Fruit fly (Drosophila melanogaster) whole organism, embryonic: Measurements from ENCODE around the gene wrm2.

ENCODE experiments used
- Atf3 ChIP-seq: fragments of 200-800 bp; sonication (Bioruptor generic); optimal IDR thresholded peaks from 3 replicates; lab custom pipeline; 2016; ENCODE audit warnings: missing biosample characterization, missing genetic modification characterization
- CG10959 ChIP-seq: fragments of 200-800 bp; sonication (Bioruptor generic); IDR thresholded peaks from 2 replicates; pipeline ENCODE4 v1.3.6; 2022; ENCODE audit warnings: missing biosample characterization, missing genetic modification characterization
- CG15514 ChIP-seq: fragments of 200-800 bp; sonication (Bioruptor generic); optimal IDR thresholded peaks from 3 replicates; lab custom pipeline; 2017; ENCODE audit warnings: missing biosample characterization, missing genetic modification characterization, mild to moderate bottlenecking, moderate library complexity, missing genetic modification reagents
- CG17612 ChIP-seq: fragments of 200-800 bp; sonication (Bioruptor generic); IDR thresholded peaks from 2 replicates; pipeline ENCODE4 v1.3.6; 2022; ENCODE audit warnings: missing biosample characterization, missing genetic modification characterization
- CG18476 ChIP-seq: fragments of 200-800 bp; sonication (Bioruptor generic); optimal IDR thresholded peaks from 2 replicates; lab custom pipeline; 2016; ENCODE audit warnings: missing biosample characterization, mild to moderate bottlenecking, missing genetic modification characterization
- CG31388 ChIP-seq: fragments of 200-800 bp; sonication (Bioruptor generic); optimal IDR thresholded peaks from 2 replicates; lab custom pipeline; 2016; ENCODE audit warnings: missing biosample characterization, missing genetic modification characterization
- CG4854 ChIP-seq: fragments of 200-800 bp; sonication (Bioruptor generic); optimal IDR thresholded peaks from 2 replicates; lab custom pipeline; 2016; ENCODE audit warnings: missing biosample characterization, missing genetic modification characterization, inconsistent platforms
- CG5245 ChIP-seq: fragments of 200-800 bp; sonication (Bioruptor generic); optimal IDR thresholded peaks from 3 replicates; lab custom pipeline; 2016; ENCODE audit warnings: missing biosample characterization, missing genetic modification characterization
- CG5953 ChIP-seq: fragments of 200-800 bp; sonication (Bioruptor generic); IDR thresholded peaks from 2 replicates; pipeline ENCODE4 v1.3.6; 2022; ENCODE audit warnings: missing biosample characterization, missing genetic modification characterization
- CG6813 ChIP-seq: fragments of 200-800 bp; sonication (Bioruptor generic); optimal IDR thresholded peaks from 2 replicates; lab custom pipeline; 2017; ENCODE audit warnings: missing biosample characterization, missing genetic modification characterization, mild to moderate bottlenecking, moderate library complexity, missing genetic modification reagents
- CG7745 ChIP-seq: fragments of 200-800 bp; sonication (Bioruptor generic); optimal IDR thresholded peaks from 2 replicates; lab custom pipeline; 2018; ENCODE audit warnings: missing biosample characterization, mild to moderate bottlenecking, missing genetic modification characterization, moderate library complexity
- Chrac-16 ChIP-seq: fragments of 200-800 bp; sonication (Bioruptor generic); optimal IDR thresholded peaks from 3 replicates; lab custom pipeline; 2016; ENCODE audit warnings: missing biosample characterization, missing genetic modification characterization
- CkIIα-i1 ChIP-seq: fragments of 200-800 bp; sonication (Bioruptor generic); IDR thresholded peaks from 2 replicates; pipeline ENCODE4 v1.3.6; 2022; ENCODE audit warnings: missing biosample characterization, missing genetic modification characterization
- CoRest ChIP-seq: fragments of 200-800 bp; sonication (Bioruptor generic); optimal IDR thresholded peaks from 3 replicates; lab custom pipeline; 2018; ENCODE audit warnings: missing biosample characterization, mild to moderate bottlenecking, missing genetic modification characterization, moderate library complexity
- D19A ChIP-seq: fragments of 200-800 bp; optimal IDR thresholded peaks from 3 replicates; lab custom pipeline; 2019; ENCODE audit warnings: missing biosample characterization, mild to moderate bottlenecking, missing genetic modification characterization, moderate library complexity
- Dbx ChIP-seq: fragments of 200-800 bp; sonication (Bioruptor generic); IDR thresholded peaks from 3 replicates; pipeline ENCODE4 v1.3.6; 2022; ENCODE audit warnings: missing biosample characterization, missing genetic modification characterization
- Fer1 ChIP-seq: fragments of 200-800 bp; sonication (Bioruptor generic); optimal IDR thresholded peaks from 2 replicates; lab custom pipeline; 2017; ENCODE audit warnings: missing biosample characterization, mild to moderate bottlenecking, missing genetic modification characterization
- Gug ChIP-seq: fragments of 200-800 bp; sonication (Bioruptor generic); IDR thresholded peaks from 4 replicates; pipeline ENCODE4 v1.3.6; 2022; ENCODE audit warnings: missing biosample characterization, missing genetic modification characterization
- HLHmδ ChIP-seq: fragments of 200-800 bp; sonication (Bioruptor generic); optimal IDR thresholded peaks from 2 replicates; lab custom pipeline; 2018; ENCODE audit warnings: missing biosample characterization, mild to moderate bottlenecking, missing genetic modification characterization, moderate library complexity
- Mes4 ChIP-seq: fragments of 200-800 bp; sonication (Bioruptor generic); optimal IDR thresholded peaks from 2 replicates; lab custom pipeline; 2016; ENCODE audit warnings: missing biosample characterization, missing genetic modification characterization
- Mrtf ChIP-seq: fragments of 200-800 bp; sonication (Bioruptor generic); IDR thresholded peaks from 3 replicates; pipeline ENCODE4 v1.3.6; 2022; ENCODE audit warnings: missing biosample characterization, missing genetic modification characterization
- NFAT ChIP-seq: fragments of 200-800 bp; sonication (Bioruptor generic); IDR thresholded peaks from 2 replicates; pipeline ENCODE4 v1.3.6; 2022; ENCODE audit warnings: missing biosample characterization, missing genetic modification characterization
- NK7.1 ChIP-seq: fragments of 200-800 bp; sonication (Bioruptor generic); optimal IDR thresholded peaks from 3 replicates; lab custom pipeline; 2016; ENCODE audit warnings: missing biosample characterization, missing genetic modification characterization
- NfI ChIP-seq: fragments of 200-800 bp; sonication (Bioruptor generic); optimal IDR thresholded peaks from 3 replicates; lab custom pipeline; 2018; ENCODE audit warnings: missing biosample characterization, mild to moderate bottlenecking, missing genetic modification characterization, moderate library complexity
- Optix ChIP-seq: fragments of 200-800 bp; sonication (Bioruptor generic); IDR thresholded peaks from 3 replicates; pipeline ENCODE4 v1.3.6; 2022; ENCODE audit warnings: missing biosample characterization, missing genetic modification characterization
- Pdp1 ChIP-seq, 2 experiments: fragments of 200-800 bp; sonication (Bioruptor generic); optimal IDR thresholded peaks; 3 replicates each; lab custom pipeline; 2016; ENCODE audit warnings: missing biosample characterization in 2 of 2, missing genetic modification characterization in 2 of 2, mild to moderate bottlenecking in 1 of 2, moderate library complexity in 1 of 2
- Ssrp ChIP-seq: fragments of 200-800 bp; sonication (Bioruptor generic); optimal IDR thresholded peaks from 2 replicates; lab custom pipeline; 2018; ENCODE audit warnings: missing biosample characterization, mild to moderate bottlenecking, missing genetic modification characterization, moderate library complexity
- Taf1 ChIP-seq: fragments of 200-800 bp; sonication (Bioruptor generic); IDR thresholded peaks from 2 replicates; pipeline ENCODE4 v1.3.6; 2022; ENCODE audit warnings: missing biosample characterization, missing genetic modification characterization
- Trl ChIP-seq, 3 experiments: fragments of >200 bp in 2 of 3; fragments of 200-800 bp in 1 of 3; sonication (Bioruptor generic) in 1 of 3; optimal IDR thresholded peaks; 2 replicates in 1 of 3; 3 replicates in 2 of 3; lab custom pipeline; 2016 to 2017; ENCODE audit warnings: missing biosample characterization in 1 of 3, missing genetic modification characterization in 1 of 3
- abd-A ChIP-seq: fragments of 200-800 bp; sonication (Bioruptor generic); optimal IDR thresholded peaks from 3 replicates; lab custom pipeline; 2019; ENCODE audit warnings: missing biosample characterization, mild to moderate bottlenecking, missing genetic modification characterization, moderate library complexity
- btn ChIP-seq: fragments of 200-800 bp; sonication (Bioruptor generic); optimal IDR thresholded peaks from 2 replicates; lab custom pipeline; 2016; ENCODE audit warnings: missing biosample characterization, missing genetic modification characterization
- cato ChIP-seq: fragments of 200-800 bp; sonication (Bioruptor generic); optimal IDR thresholded peaks from 2 replicates; lab custom pipeline; 2016; ENCODE audit warnings: missing biosample characterization, missing genetic modification characterization, borderline replicate concordance
- crc ChIP-seq: fragments of 200-800 bp; sonication (Bioruptor generic); optimal IDR thresholded peaks from 2 replicates; lab custom pipeline; 2016; ENCODE audit warnings: missing biosample characterization, missing genetic modification characterization
- croc ChIP-seq: fragments of 200-800 bp; sonication (Bioruptor generic); conservative IDR thresholded peaks from 3 replicates; pipeline ENCODE4 v1.3.6; 2022; ENCODE audit warnings: missing biosample characterization, missing genetic modification characterization
- crol ChIP-seq: fragments of 200-800 bp; sonication (Bioruptor generic); IDR thresholded peaks from 2 replicates; pipeline ENCODE4 v1.3.6; 2022; ENCODE audit warnings: missing biosample characterization, missing genetic modification characterization
- da ChIP-seq: fragments of 200-800 bp; sonication (Bioruptor generic); optimal IDR thresholded peaks from 2 replicates; lab custom pipeline; 2016; ENCODE audit warnings: missing biosample characterization, missing genetic modification characterization
- ewg ChIP-seq: fragments of 200-800 bp; sonication (Bioruptor generic); optimal IDR thresholded peaks from 3 replicates; lab custom pipeline; 2017; ENCODE audit warnings: mild to moderate bottlenecking, missing biosample characterization, missing genetic modification reagents, missing genetic modification characterization
- eyg ChIP-seq: fragments of 200-800 bp; sonication (Bioruptor generic); optimal IDR thresholded peaks from 3 replicates; lab custom pipeline; 2016; ENCODE audit warnings: missing biosample characterization, missing genetic modification characterization
- gce ChIP-seq: fragments of 200-800 bp; sonication (Bioruptor generic); IDR thresholded peaks from 3 replicates; pipeline ENCODE4 v1.3.6; 2022; ENCODE audit warnings: missing biosample characterization, missing genetic modification characterization
- gem ChIP-seq: fragments of 200-800 bp; sonication (Bioruptor generic); optimal IDR thresholded peaks from 2 replicates; lab custom pipeline; 2019; ENCODE audit warnings: missing biosample characterization, mild to moderate bottlenecking, missing genetic modification characterization, moderate library complexity
- gsb-n ChIP-seq: fragments of 200-800 bp; sonication (Bioruptor generic); optimal IDR thresholded peaks from 3 replicates; lab custom pipeline; 2018; ENCODE audit warnings: missing biosample characterization, mild to moderate bottlenecking, missing genetic modification characterization
- pan ChIP-seq, 4 experiments: fragments of >200 bp in 3 of 4; fragments of 200-800 bp in 1 of 4; sonication (Bioruptor generic) in 1 of 4; optimal IDR thresholded peaks in 3 of 4; IDR thresholded peaks in 1 of 4; 2 replicates each; pipeline versions ENCODE4 v1.3.6 to Lab custom; 2017 to 2022; ENCODE audit warnings: missing biosample characterization in 2 of 4, missing genetic modification characterization in 2 of 4, mixed read lengths in 1 of 4
- phol ChIP-seq: fragments of 200-800 bp; sonication (Bioruptor generic); optimal IDR thresholded peaks from 3 replicates; lab custom pipeline; 2018; ENCODE audit warnings: missing biosample characterization, mild to moderate bottlenecking, missing genetic modification characterization, moderate library complexity
- pnt ChIP-seq: fragments of 200-800 bp; sonication (Bioruptor generic); optimal IDR thresholded peaks from 3 replicates; lab custom pipeline; 2016; ENCODE audit warnings: missing biosample characterization, missing genetic modification characterization
- repo ChIP-seq: fragments of 200-800 bp; sonication (Bioruptor generic); optimal IDR thresholded peaks from 2 replicates; lab custom pipeline; 2016; ENCODE audit warnings: missing biosample characterization, missing genetic modification characterization
- row ChIP-seq: fragments of 200-800 bp; sonication (Bioruptor generic); IDR thresholded peaks from 3 replicates; pipeline ENCODE4 v1.3.6; 2022; ENCODE audit warnings: missing biosample characterization, missing genetic modification characterization
- run ChIP-seq: fragments of 200-800 bp; sonication (Bioruptor generic); optimal IDR thresholded peaks from 3 replicates; lab custom pipeline; 2018; ENCODE audit warnings: missing biosample characterization, mild to moderate bottlenecking, missing genetic modification characterization
- so ChIP-seq: fragments of 200-800 bp; sonication (Bioruptor generic); IDR thresholded peaks from 3 replicates; pipeline ENCODE4 v1.3.6; 2022; ENCODE audit warnings: missing biosample characterization, missing genetic modification characterization
- wek ChIP-seq: fragments of 200-800 bp; sonication (Bioruptor generic); optimal IDR thresholded peaks from 3 replicates; lab custom pipeline; 2018; ENCODE audit warnings: missing biosample characterization, mild to moderate bottlenecking, missing genetic modification characterization, moderate library complexity
- wor ChIP-seq: fragments of 200-800 bp; sonication (Bioruptor generic); IDR thresholded peaks from 2 replicates; pipeline ENCODE4 v1.3.6; 2022; ENCODE audit warnings: missing biosample characterization, missing genetic modification characterization

Gene wrm2

dm6 chr3L:7323348-7323747 lies 11.7 kb downstream of the wrm2 start, which contains the start of the genes RhoGEF4 and Rint1 (continued):
- TF ChIP-seq Dbx (GFP tag; lab: Robert Waterston, UW) (peak; percentile 81; the same call in 2 of the 3 replicates), CG15514 (GFP tag; lab: Kevin White, UChicago) (peak; percentile 52), eyg (GFP tag; lab: Kevin White, UChicago) (no peak), crc (GFP tag; lab: Kevin White, UChicago) (no peak), CG5953 (0 out of 2 replicates have a peak, but pooled peaks have one; percentile 7), da (peak; percentile 20), wor (GFP tag; lab: Robert Waterston, UW) (peak; percentile 72), run (tag; lab: Kevin White, UChicago) (no peak), row (peak; percentile 97), CG7745 (tag; lab: Kevin White, UChicago) (no peak), gem (tag; lab: Kevin White, UChicago) (peak; percentile 86), pan (optimal IDR thresholded peaks at IDR 0.05; lab: Kevin White, UChicago) (no peak), pan (GFP tag; optimal IDR thresholded peaks at IDR 0.05 in 1 of 2, IDR thresholded peaks at IDR 0.05 in 1 of 2) (peak in 1 of 2 experiments; percentile 74), phol (peak; percentile 81), ewg (peak; percentile 60), Fer1 (peak; percentile 61), NfI (GFP tag; lab: Kevin White, UChicago) (peak; percentile 65), wek (GFP tag; lab: Kevin White, UChicago) (no peak), so (GFP tag; lab: Robert Waterston, UW) (no peak), CG17612 (GFP tag; lab: Robert Waterston, UW) (peak; percentile 26; the same call in 1 of the 2 replicates), gsb-n (tag; lab: Kevin White, UChicago) (no peak), NFAT (GFP tag; lab: Robert Waterston, UW) (peak; percentile 67), Atf3 (GFP tag; lab: Kevin White, UChicago) (peak; percentile 37), cato (peak; percentile 36), croc (GFP tag; lab: Robert Waterston, UW) (peak; percentile 47; the same call in 1 of the 3 replicates), Ssrp (peak; percentile 76), Pdp1 (GFP tag; optimal IDR thresholded peaks at IDR 0.05; lab: Kevin White, UChicago) (peak in 1 of 2 experiments; percentile 56), Gug (peak; percentile 85), CG10959 (GFP tag; lab: Robert Waterston, UW) (peak; percentile 57), Mes4 (GFP tag; lab: Kevin White, UChicago) (peak; percentile 8), HLHmδ (GFP tag; lab: Kevin White, UChicago) (no peak), Mrtf (GFP tag; lab: Robert Waterston, UW) (0 out of 3 replicates have a peak, but pooled peaks have one; percentile 36), CoRest (tag; lab: Kevin White, UChicago) (peak; percentile 86), CG18476 (GFP tag; lab: Kevin White, UChicago) (peak; percentile 100), CG4854 (GFP tag; lab: Kevin White, UChicago) (peak; percentile 40), btn (GFP tag; lab: Kevin White, UChicago) (no peak), CG31388 (GFP tag; lab: Kevin White, UChicago) (peak; percentile 28), crol (GFP tag; lab: Robert Waterston, UW) (no peak), NK7.1 (GFP tag; lab: Kevin White, UChicago) (no peak), D19A (tag; lab: Kevin White, UChicago) (no peak), pnt (GFP tag; lab: Kevin White, UChicago) (peak; percentile 17), CG6813 (GFP tag; lab: Kevin White, UChicago) (no peak), Chrac-16 (peak; percentile 85), gce (GFP tag; lab: Robert Waterston, UW) (no peak), Taf1 (GFP tag; lab: Robert Waterston, UW) (peak; percentile 61; the same call in 1 of the 2 replicates), Trl (optimal IDR thresholded peaks at IDR 0.05; lab: Kevin White, UChicago) (no peak), Trl (GFP tag; optimal IDR thresholded peaks at IDR 0.05; lab: Kevin White, UChicago) (peak; percentile 21), CkIIα-i1 (GFP tag; lab: Robert Waterston, UW) (no peak), Optix (GFP tag; lab: Robert Waterston, UW) (peak; percentile 73; the same call in 2 of the 3 replicates), repo (peak; percentile 15), abd-A (tag; lab: Kevin White, UChicago) (no peak), CG5245 (no peak)
